Worm (Caenorhabditis elegans) whole organism, mixed stage, embryonic: ENCODE results near the gene hdl-2.

Source experiments
- ceh-39 ChIP-seq: fragments of 150-350 bp; optimal IDR thresholded peaks from 2 replicates; lab custom pipeline; 2014; ENCODE audit warnings: missing biosample characterization, missing genetic modification characterization
- ceh-83 ChIP-seq: fragments of 200-800 bp; sonication (Bioruptor generic); optimal IDR thresholded peaks from 2 replicates; lab custom pipeline; 2018; ENCODE audit warnings: mild to moderate bottlenecking, missing genetic modification characterization, missing compliant biosample characterization
- cnd-1 ChIP-seq: fragments of 200-800 bp; sonication (Bioruptor generic); optimal IDR thresholded peaks from 2 replicates; lab custom pipeline; 2018; ENCODE audit warnings: mild to moderate bottlenecking, missing genetic modification characterization, missing compliant biosample characterization
- drap-1 ChIP-seq: fragments of 200-800 bp; sonication (Bioruptor generic); optimal IDR thresholded peaks from 3 replicates; lab custom pipeline; 2018; ENCODE audit warnings: mild to moderate bottlenecking, missing genetic modification characterization, missing compliant biosample characterization
- elt-1 ChIP-seq: sonication (generic microtip); optimal IDR thresholded peaks from 2 replicates; lab custom pipeline; 2017; ENCODE audit warnings: missing genetic modification characterization, mild to moderate bottlenecking, missing compliant biosample characterization, antibody characterized with exemption, moderate library complexity, borderline replicate concordance; ENCODE audit not compliant: insufficient read depth
- elt-3 ChIP-seq: fragments of 150-350 bp; optimal IDR thresholded peaks from 2 replicates; lab custom pipeline; 2014; ENCODE audit warnings: missing biosample characterization, missing genetic modification characterization
- flh-1 ChIP-seq: fragments of 200-800 bp; sonication (Bioruptor generic); optimal IDR thresholded peaks from 2 replicates; lab custom pipeline; 2018; ENCODE audit warnings: mild to moderate bottlenecking, missing genetic modification characterization, moderate library complexity, missing compliant biosample characterization
- ham-2 ChIP-seq: fragments of 200-800 bp; sonication (Bioruptor generic); optimal IDR thresholded peaks from 2 replicates; lab custom pipeline; 2018; ENCODE audit warnings: mild to moderate bottlenecking, missing genetic modification characterization, missing compliant biosample characterization
- hlh-1 ChIP-seq: fragments of 150-350 bp; optimal IDR thresholded peaks from 2 replicates; lab custom pipeline; 2014; ENCODE audit warnings: missing biosample characterization, missing genetic modification reagents, missing genetic modification characterization
- lin-13 ChIP-seq: fragments of 150-350 bp; optimal IDR thresholded peaks from 2 replicates; lab custom pipeline; 2014; ENCODE audit warnings: missing biosample characterization, missing genetic modification characterization
- lin-32 ChIP-seq: fragments of 200-800 bp; sonication (Bioruptor generic); optimal IDR thresholded peaks from 2 replicates; lab custom pipeline; 2018; ENCODE audit warnings: mild to moderate bottlenecking, missing genetic modification characterization, missing compliant biosample characterization
- mab-5 ChIP-seq: fragments of 150-350 bp; optimal IDR thresholded peaks from 2 replicates; lab custom pipeline; 2014; ENCODE audit warnings: missing biosample characterization, missing genetic modification characterization
- mep-1 ChIP-seq: fragments of 150-350 bp; optimal IDR thresholded peaks from 2 replicates; lab custom pipeline; 2017; ENCODE audit warnings: missing biosample characterization, missing genetic modification reagents, missing genetic modification characterization, inconsistent platforms
- mls-2 ChIP-seq: sonication (generic microtip); optimal IDR thresholded peaks from 2 replicates; lab custom pipeline; 2016; ENCODE audit warnings: mild to moderate bottlenecking, missing genetic modification characterization, moderate library complexity, missing compliant biosample characterization
- nhr-12 ChIP-seq: fragments of 150-350 bp; optimal IDR thresholded peaks from 2 replicates; lab custom pipeline; 2014; ENCODE audit warnings: missing biosample characterization, missing genetic modification characterization
- nhr-237 ChIP-seq: fragments of 150-350 bp; optimal IDR thresholded peaks from 2 replicates; lab custom pipeline; 2014; ENCODE audit warnings: missing biosample characterization, missing genetic modification characterization
- nhr-28 ChIP-seq: fragments of 150-350 bp; optimal IDR thresholded peaks from 2 replicates; lab custom pipeline; 2014; ENCODE audit warnings: missing biosample characterization, missing genetic modification characterization
- nhr-76 ChIP-seq: sonication (generic microtip); optimal IDR thresholded peaks from 2 replicates; lab custom pipeline; 2017; ENCODE audit warnings: missing biosample characterization, missing genetic modification characterization
- pha-4 ChIP-seq: fragments of 150-350 bp; optimal IDR thresholded peaks from 2 replicates; lab custom pipeline; 2018; ENCODE audit warnings: missing biosample characterization, missing genetic modification reagents, missing genetic modification characterization
- sem-2 ChIP-seq: fragments of 200-800 bp; sonication (Bioruptor generic); optimal IDR thresholded peaks from 2 replicates; lab custom pipeline; 2018; ENCODE audit warnings: mild to moderate bottlenecking, missing genetic modification characterization, missing compliant biosample characterization
- snpc-4 ChIP-seq: fragments of 150-350 bp; optimal IDR thresholded peaks from 2 replicates; lab custom pipeline; 2014; ENCODE audit warnings: missing biosample characterization, missing genetic modification characterization
- sptf-1 ChIP-seq: sonication (generic microtip); optimal IDR thresholded peaks from 2 replicates; lab custom pipeline; 2017; ENCODE audit warnings: mild to moderate bottlenecking, missing genetic modification characterization, moderate library complexity, missing compliant biosample characterization
- unc-120 ChIP-seq: sonication (generic microtip); optimal IDR thresholded peaks from 2 replicates; lab custom pipeline; 2017; ENCODE audit warnings: missing genetic modification characterization, missing compliant biosample characterization; ENCODE audit not compliant: poor library complexity, severe bottlenecking
- unc-39 ChIP-seq: fragments of 150-350 bp; optimal IDR thresholded peaks from 2 replicates; lab custom pipeline; 2014; ENCODE audit warnings: missing biosample characterization, missing genetic modification characterization
- unc-62 ChIP-seq: fragments of 150-350 bp; optimal IDR thresholded peaks from 2 replicates; lab custom pipeline; 2014; ENCODE audit warnings: missing biosample characterization, missing genetic modification reagents, missing genetic modification characterization
- zip-8 ChIP-seq: fragments of 150-350 bp; optimal IDR thresholded peaks from 2 replicates; lab custom pipeline; 2014; ENCODE audit warnings: missing biosample characterization, missing genetic modification characterization
- ztf-11 ChIP-seq: fragments of 150-350 bp; optimal IDR thresholded peaks from 2 replicates; lab custom pipeline; 2014; ENCODE audit warnings: missing biosample characterization, missing genetic modification characterization

hdl-2 gene

DNA sequence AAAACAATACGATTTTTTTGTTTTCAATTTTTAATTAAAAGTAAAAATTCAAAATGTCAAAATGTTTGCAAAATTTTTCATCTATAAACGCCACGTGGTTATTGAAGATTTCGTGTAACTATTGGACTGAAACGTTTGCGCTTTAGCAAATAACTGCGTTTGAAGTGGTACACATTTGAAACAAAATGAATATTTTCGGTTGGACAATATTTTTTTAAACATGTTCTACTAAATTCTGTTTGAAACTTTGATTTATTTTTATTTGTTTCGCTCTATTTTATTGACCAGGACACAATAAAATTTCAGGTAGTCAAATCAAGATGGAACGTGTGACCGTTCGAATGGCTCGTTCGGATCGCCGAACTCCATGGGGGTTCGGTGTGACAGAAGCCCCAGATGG, 21.8 kb upstream of the hdl-2 start, which contains the start of gene alp-1:
alp-1 (plus strand) TSS at position 301 of the 400 bp plus-strand sequence.
- TF ChIP-seq zip-8 (tag; lab: Kevin White, UChicago) = no peak
- no peak for TF ChIP-seq nhr-28 (tag; lab: Kevin White, UChicago)
- no peak for TF ChIP-seq elt-3 (tag; lab: Kevin White, UChicago)
- TF ChIP-seq unc-39 (tag; lab: Kevin White, UChicago) = no peak
- no peak for TF ChIP-seq sem-2 (GFP tag; lab: Kevin White, UChicago)
- no peak for TF ChIP-seq ceh-83 (GFP tag; lab: Kevin White, UChicago)
- TF ChIP-seq nhr-12 (tag; lab: Kevin White, UChicago) = no peak
- no peak for TF ChIP-seq nhr-76 (tag; lab: Kevin White, UChicago)
- no peak for TF ChIP-seq mep-1 (tag; lab: Kevin White, UChicago)
- no peak for TF ChIP-seq elt-1 (tag; lab: Kevin White, UChicago)
- TF ChIP-seq mab-5 (tag; lab: Kevin White, UChicago) = no peak
- no peak for TF ChIP-seq snpc-4 (tag; lab: Kevin White, UChicago)
- no peak for TF ChIP-seq lin-13 (tag; lab: Kevin White, UChicago)
- no peak for TF ChIP-seq cnd-1
- TF ChIP-seq flh-1 (GFP tag; lab: Kevin White, UChicago) = no peak

DNA sequence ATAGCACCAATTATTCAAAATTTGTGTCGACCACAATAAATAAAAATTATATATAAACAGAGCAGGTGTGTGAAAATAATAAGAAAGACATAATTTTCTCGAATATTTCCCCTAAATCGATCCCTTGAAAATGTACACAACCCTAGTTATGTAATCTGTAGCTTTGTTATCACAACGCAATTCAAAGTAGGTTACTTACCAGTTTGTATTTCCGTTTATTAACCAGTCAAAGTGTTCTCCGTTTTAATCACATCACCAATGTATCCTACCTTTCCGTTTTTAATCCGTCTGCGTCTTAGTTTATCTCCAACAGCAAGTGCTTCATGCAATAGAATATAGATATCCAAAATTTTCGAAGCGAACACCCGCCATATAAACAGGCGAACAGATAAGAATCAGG, 20.6 kb upstream of the hdl-2 start:
- no peak for TF ChIP-seq sptf-1 (tag; lab: Kevin White, UChicago)
- TF ChIP-seq mls-2 (tag; lab: Kevin White, UChicago) = no peak
- peak; percentile 66 for TF ChIP-seq ham-2 (GFP tag; lab: Kevin White, UChicago)

DNA sequence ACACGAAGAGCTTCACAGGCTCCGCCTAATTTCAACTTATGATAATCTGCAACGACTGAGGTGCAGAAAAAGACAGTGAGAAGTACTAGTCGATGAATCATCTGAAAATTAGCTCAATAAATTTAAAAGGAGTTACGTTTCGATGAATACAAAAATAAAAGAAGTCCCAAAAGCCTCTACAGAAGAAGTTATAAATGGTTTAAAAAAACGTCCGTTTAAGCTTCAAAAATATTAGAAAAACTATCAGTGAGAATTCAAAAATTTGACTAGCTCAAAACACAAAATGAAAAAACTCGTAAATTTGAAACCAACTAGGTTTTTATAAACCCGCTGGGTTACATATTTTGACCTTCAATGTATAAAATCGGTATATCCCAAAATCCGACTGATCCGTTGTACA, 18.0 kb upstream of the hdl-2 start, which contains the start of gene T11B7.5:
T11B7.5 (minus strand) TSS at position 101 of the 400 bp plus-strand sequence.
- TF ChIP-seq zip-8 (tag; lab: Kevin White, UChicago) (no peak), pha-4 (tag; lab: Kevin White, UChicago) (no peak), nhr-76 (tag; lab: Kevin White, UChicago) (no peak)

DNA sequence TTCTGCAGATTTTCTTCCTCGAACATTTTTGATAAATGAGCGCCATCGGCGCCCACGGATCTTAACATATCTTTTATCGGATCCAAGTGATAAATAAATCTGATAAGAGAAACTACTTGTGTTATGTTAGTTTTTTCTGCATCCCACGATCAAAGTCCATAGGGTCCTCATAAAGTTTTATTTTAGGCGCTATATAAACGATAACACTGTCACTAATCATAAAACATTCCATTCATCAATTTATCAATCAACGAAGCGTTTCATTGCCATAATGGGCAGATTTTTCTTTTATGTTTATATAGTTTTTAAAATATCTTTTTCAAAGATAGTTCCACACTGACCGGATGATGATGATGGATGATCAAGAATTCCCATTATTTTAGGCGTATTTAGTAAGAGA, 9.3 kb upstream of the hdl-2 start:
- TF ChIP-seq ham-2 (GFP tag; lab: Kevin White, UChicago) (no peak), unc-39 (tag; lab: Kevin White, UChicago) (no peak), ceh-39 (tag; lab: Kevin White, UChicago) (no peak), elt-1 (tag; lab: Kevin White, UChicago) (no peak), elt-3 (tag; lab: Kevin White, UChicago) (no peak), nhr-28 (tag; lab: Kevin White, UChicago) (no peak), hlh-1 (tag; lab: Kevin White, UChicago) (no peak), ceh-83 (GFP tag; lab: Kevin White, UChicago) (no peak), unc-120 (tag; lab: Kevin White, UChicago) (no peak), lin-32 (GFP tag; lab: Kevin White, UChicago) (no peak), unc-62 (GFP tag; lab: Kevin White, UChicago) (no peak)

DNA sequence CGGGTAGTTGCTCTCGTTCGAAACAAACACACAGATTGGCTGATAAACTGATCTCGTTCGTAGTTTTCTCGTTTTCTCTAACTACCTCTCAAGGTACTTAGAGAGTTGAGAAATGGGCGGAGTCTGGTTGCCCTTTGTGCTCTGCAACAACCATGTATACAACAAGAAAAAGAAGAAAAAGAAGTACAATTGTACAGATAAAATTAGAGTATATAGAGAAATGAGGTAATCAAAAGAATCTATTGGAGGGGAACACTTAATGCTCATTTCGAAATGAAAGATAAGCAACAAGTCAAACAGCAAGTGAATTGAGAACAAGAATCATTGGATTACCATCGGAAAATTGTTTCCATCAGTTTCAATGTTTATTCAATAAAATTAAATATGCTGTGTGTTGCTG, 8.6 kb upstream of the hdl-2 start, which contains the start of gene C09G9.1:
C09G9.1 (minus strand) TSS at position 143 of the 400 bp plus-strand sequence.
- no peak for TF ChIP-seq nhr-237 (tag; lab: Kevin White, UChicago)
- no peak for TF ChIP-seq ztf-11 (tag; lab: Kevin White, UChicago)
- TF ChIP-seq nhr-28 (tag; lab: Kevin White, UChicago) = no peak
- TF ChIP-seq, all 35 proteins: peak for 0

DNA sequence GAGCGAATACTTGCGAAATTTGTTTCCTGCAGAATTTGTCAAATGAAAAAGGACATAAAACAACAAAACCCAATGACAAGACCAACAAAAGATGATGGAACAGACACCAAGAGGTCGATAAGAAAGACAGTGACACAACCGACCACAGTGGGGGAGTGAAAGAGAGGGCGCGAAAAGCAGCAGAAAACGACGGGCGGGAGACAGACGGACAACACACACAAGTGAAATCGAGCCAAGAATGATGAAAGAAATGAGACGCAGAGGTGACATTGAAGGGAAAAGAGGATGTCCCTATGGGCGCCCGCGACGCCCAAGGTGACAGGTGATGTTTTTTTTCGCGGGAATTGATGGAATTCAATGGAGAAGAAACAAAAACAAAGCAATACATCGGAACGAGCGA, 7.9 kb upstream of the hdl-2 start:
- TF ChIP-seq sem-2 (GFP tag; lab: Kevin White, UChicago) (no peak), unc-62 (GFP tag; lab: Kevin White, UChicago) (peak; percentile 69), unc-120 (tag; lab: Kevin White, UChicago) (peak; percentile 81), drap-1 (GFP tag; lab: Kevin White, UChicago) (no peak)
